Fruit fly (Drosophila melanogaster): ENCODE results near the gene CG9386.

Gene CG9386

DNA sequence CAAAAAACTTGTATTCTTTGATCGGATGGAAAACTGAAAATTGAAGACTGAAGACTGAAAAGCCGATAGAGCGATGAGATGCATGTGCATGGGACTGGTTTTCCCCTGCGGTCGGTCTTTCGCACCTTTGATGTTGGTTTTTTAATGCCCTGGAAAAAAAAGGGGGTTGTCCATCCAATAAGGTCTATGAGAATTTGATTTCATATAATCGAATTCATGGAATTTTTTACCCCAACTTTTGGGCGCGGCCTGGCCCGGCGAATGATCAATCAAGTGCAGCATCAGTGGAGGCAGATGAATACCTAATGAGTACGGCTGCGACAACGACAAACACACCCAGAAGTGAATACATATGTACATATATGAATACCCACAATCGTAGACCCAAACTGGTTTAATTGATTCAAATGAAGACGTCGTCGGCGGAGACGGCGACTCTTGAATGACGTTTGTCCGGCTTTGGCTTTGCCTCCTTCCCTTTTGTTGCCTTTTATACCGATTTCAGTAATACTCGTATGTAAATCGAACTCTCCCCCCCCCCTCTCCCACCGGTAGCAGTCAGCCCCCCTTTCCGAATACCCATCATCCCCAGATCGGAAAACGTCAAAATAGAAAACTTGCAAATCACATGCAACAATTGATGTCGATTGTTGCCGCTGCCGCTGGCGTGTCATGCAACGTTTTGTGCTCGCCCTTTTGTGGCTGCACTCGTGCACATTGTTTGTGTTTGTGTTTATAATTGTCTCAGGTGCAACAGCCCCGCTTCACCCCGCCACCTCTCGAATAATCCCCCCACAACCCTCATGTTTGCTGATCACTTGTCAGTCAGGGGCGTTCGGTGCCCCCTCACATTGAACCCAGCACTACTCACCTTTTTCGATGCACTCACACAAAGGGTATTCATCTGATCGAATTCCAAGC lies 48.1 kb upstream of the CG9386 start (continued):
- no peak for TF ChIP-seq nerfin-2 (GFP tag; IDR thresholded peaks at IDR 0.05; ENCODE audit: partially characterized antibody)
- no peak for TF ChIP-seq gt (GFP tag; IDR thresholded peaks at IDR 0.05)
- no peak for TF ChIP-seq jumu (GFP tag; optimal IDR thresholded peaks at IDR 0.05)
- TF ChIP-seq CG12659 (GFP tag; optimal IDR thresholded peaks at IDR 0.05) = no peak
- TF ChIP-seq Vsx1 (GFP tag; optimal IDR thresholded peaks at IDR 0.05) = peak; percentile 16
- no peak for TF ChIP-seq CkIIα-i1 (GFP tag; IDR thresholded peaks at IDR 0.05)
- TF ChIP-seq D19B (GFP tag; optimal IDR thresholded peaks at IDR 0.05) = no peak
- no peak for TF ChIP-seq CG16779 (GFP tag; IDR thresholded peaks at IDR 0.05)
- TF ChIP-seq ems (GFP tag; optimal IDR thresholded peaks at IDR 0.05) = no peak
- no peak for TF ChIP-seq Taf1 (GFP tag; IDR thresholded peaks at IDR 0.05)
- TF ChIP-seq unpg (GFP tag; optimal IDR thresholded peaks at IDR 0.05) = no peak
- TF ChIP-seq pros (GFP tag; optimal IDR thresholded peaks at IDR 0.05) = peak; percentile 51
- no peak for TF ChIP-seq CG13123 (GFP tag; optimal IDR thresholded peaks at IDR 0.05)
- TF ChIP-seq CG3281 (GFP tag; optimal IDR thresholded peaks at IDR 0.05) = no peak
- no peak for TF ChIP-seq zf30C (GFP tag; optimal IDR thresholded peaks at IDR 0.05)
- TF ChIP-seq CG9215 (GFP tag; IDR thresholded peaks at IDR 0.05) = no peak
- TF ChIP-seq Usf (GFP tag; optimal IDR thresholded peaks at IDR 0.05) = no peak
- TF ChIP-seq lmd (GFP tag; IDR thresholded peaks at IDR 0.05) = no peak
- TF ChIP-seq CG18262 (tag; optimal IDR thresholded peaks at IDR 0.05) = no peak
- peak; percentile 40; the same call in 1 of the 3 replicates for TF ChIP-seq otp (GFP tag; IDR thresholded peaks at IDR 0.05)
- no peak for TF ChIP-seq Rx (GFP tag; IDR thresholded peaks at IDR 0.05)
- no peak for TF ChIP-seq sna (GFP tag; IDR thresholded peaks at IDR 0.05; ENCODE audit: partially characterized antibody)
- no peak for TF ChIP-seq CG5245 (GFP tag; optimal IDR thresholded peaks at IDR 0.05)
- no peak for TF ChIP-seq slp2 (GFP tag; optimal IDR thresholded peaks at IDR 0.05)
- no peak for TF ChIP-seq z (GFP tag; IDR thresholded peaks at IDR 0.05)
- TF ChIP-seq CG15514 (GFP tag; optimal IDR thresholded peaks at IDR 0.05) = no peak
- no peak for TF ChIP-seq pfk (GFP tag; optimal IDR thresholded peaks at IDR 0.05)
- TF ChIP-seq TFAM (GFP tag; optimal IDR thresholded peaks at IDR 0.05) = no peak
- TF ChIP-seq mld (GFP tag; IDR thresholded peaks at IDR 0.05; ENCODE audit: partially characterized antibody) = no peak
- TF ChIP-seq mam (GFP tag; optimal IDR thresholded peaks at IDR 0.05) = no peak
- TF ChIP-seq Sry-δ (GFP tag; optimal IDR thresholded peaks at IDR 0.05) = no peak
- no peak for TF ChIP-seq CG12299 (tag; optimal IDR thresholded peaks at IDR 0.05)
- no peak for TF ChIP-seq stwl (tag; optimal IDR thresholded peaks at IDR 0.05)
- TF ChIP-seq CG17829 (tag; optimal IDR thresholded peaks at IDR 0.05) = no peak
- TF ChIP-seq chm (GFP tag; IDR thresholded peaks at IDR 0.05) = no peak; the same call in 1 of the 2 replicates
- TF ChIP-seq CG3407 (GFP tag; optimal IDR thresholded peaks at IDR 0.05) = no peak
- TF ChIP-seq Oaz (GFP tag; IDR thresholded peaks at IDR 0.05) = no peak
- no peak for TF ChIP-seq usp (GFP tag; optimal IDR thresholded peaks at IDR 0.05)
- TF ChIP-seq E2f1 (GFP tag; IDR thresholded peaks at IDR 0.05) = no peak
- TF ChIP-seq CG6854 (GFP tag; optimal IDR thresholded peaks at IDR 0.05) = no peak
- no peak for TF ChIP-seq CG17361 (GFP tag; IDR thresholded peaks at IDR 0.05)
- peak; percentile 9 for TF ChIP-seq CG12769 (tag; optimal IDR thresholded peaks at IDR 0.05)
- TF ChIP-seq CG10321 (GFP tag; IDR thresholded peaks at IDR 0.05) = no peak
- TF ChIP-seq chinmo (GFP tag; IDR thresholded peaks at IDR 0.05; ENCODE audit: partially characterized antibody) = peak; percentile 75; the same call in 1 of the 4 replicates
- no peak for TF ChIP-seq CG7839 (tag; optimal IDR thresholded peaks at IDR 0.05)
- peak; percentile 43 for TF ChIP-seq cg (GFP tag; optimal IDR thresholded peaks at IDR 0.05)
- TF ChIP-seq Dref (GFP tag; IDR thresholded peaks at IDR 0.05) = no peak
- no peak for TF ChIP-seq CG11560 (tag; IDR thresholded peaks at IDR 0.05)
- no peak for TF ChIP-seq HHEX (GFP tag; optimal IDR thresholded peaks at IDR 0.05)
- TF ChIP-seq HLH3B (GFP tag; IDR thresholded peaks at IDR 0.05) = no peak

Measured in whole organism, embryonic.